Fruit fly (Drosophila melanogaster): ENCODE measurements around the gene SerRS.

DNA sequence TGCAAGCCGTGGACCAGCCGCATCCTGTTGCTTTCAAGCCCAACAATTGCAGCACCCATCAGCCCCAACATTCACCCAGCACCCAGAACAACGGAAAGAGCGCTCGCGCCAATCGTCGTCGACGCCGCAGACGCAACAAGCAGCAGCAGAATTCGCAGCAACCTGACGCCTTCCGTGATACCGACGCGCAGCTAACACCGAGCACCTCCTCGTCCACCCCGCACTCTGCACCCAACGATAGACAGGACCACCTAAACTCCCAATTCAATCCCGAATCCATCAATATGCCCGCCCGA is 22.4 kb upstream of the SerRS start:
- TF ChIP-seq kay (GFP tag; ENCODE audit: borderline replicate concordance) (no peak), bab1 (GFP tag; optimal IDR thresholded peaks at IDR 0.05) (no peak)

All from whole organism, adult.